1 fruit fly cellular context compared by ENCODE assay signal in the genomic region with DNA sequence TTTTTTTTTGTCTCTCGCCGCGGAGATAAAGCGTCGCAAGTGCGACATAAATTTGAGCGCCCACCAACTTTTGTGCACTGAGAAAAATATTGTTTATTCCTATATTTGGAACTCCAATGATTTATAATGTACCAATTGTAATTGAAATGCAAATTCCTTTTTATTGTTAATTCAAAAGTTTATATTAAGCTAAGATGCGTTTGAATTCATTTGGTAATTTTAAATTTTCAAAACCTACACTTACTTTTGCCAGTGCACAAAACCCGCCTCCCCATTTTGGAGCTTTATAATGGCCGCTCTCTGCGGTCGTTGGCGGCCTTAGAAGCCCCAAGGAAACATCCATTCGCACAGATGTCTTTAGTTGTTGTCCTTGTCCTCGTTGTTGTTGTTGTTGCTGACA.
TF ChIP-seq lines count a peak whose summit lies in the region.

No protein-coding gene starts in this region.

TF ChIP-seq in whole organism, embryonic, 481 proteins besides CTCF, POLR2A, EP300 and RAD21 (continued from another document):
- TF ChIP-seq CG10654 (GFP tag; optimal IDR thresholded peaks at IDR 0.05; lab: Kevin White, UChicago) (no peak), CG18262 (tag; optimal IDR thresholded peaks at IDR 0.05; lab: Kevin White, UChicago) (no peak), CG30020 (tag; optimal IDR thresholded peaks at IDR 0.05; lab: Kevin White, UChicago) (no peak), cato (GFP tag; optimal IDR thresholded peaks at IDR 0.05; lab: Kevin White, UChicago; ENCODE audit: borderline replicate concordance) (no peak), en (GFP tag; optimal IDR thresholded peaks at IDR 0.05; lab: Kevin White, UChicago) (no peak), dati (GFP tag; IDR thresholded peaks at IDR 0.05; lab: Robert Waterston, UW) (no peak), Dref (GFP tag; IDR thresholded peaks at IDR 0.05; lab: Robert Waterston, UW) (no peak), cwo (GFP tag; optimal IDR thresholded peaks at IDR 0.05; lab: Kevin White, UChicago) (peak; percentile 11), CG12659 (GFP tag; optimal IDR thresholded peaks at IDR 0.05; lab: Kevin White, UChicago) (no peak), Dip3 (GFP tag; optimal IDR thresholded peaks at IDR 0.05; lab: Kevin White, UChicago) (no peak), Hsf (GFP tag; optimal IDR thresholded peaks at IDR 0.05; lab: Kevin White, UChicago) (peak; percentile 6), Kr (GFP tag; optimal IDR thresholded peaks at IDR 0.05; lab: Kevin White, UChicago) (no peak), sna (GFP tag; IDR thresholded peaks at IDR 0.05; lab: Robert Waterston, UW; ENCODE audit: partially characterized antibody) (no peak), CG3065 (GFP tag; optimal IDR thresholded peaks at IDR 0.05; lab: Kevin White, UChicago) (no peak), CG32767 (GFP tag; IDR thresholded peaks at IDR 0.05; lab: Robert Waterston, UW) (no peak), klu (GFP tag; IDR thresholded peaks at IDR 0.05; lab: Robert Waterston, UW) (no peak), CG33213 (GFP tag; optimal IDR thresholded peaks at IDR 0.05; lab: Kevin White, UChicago) (no peak), Oaz (GFP tag; IDR thresholded peaks at IDR 0.05; lab: Robert Waterston, UW) (no peak), Atf3 (GFP tag; optimal IDR thresholded peaks at IDR 0.05; lab: Kevin White, UChicago) (no peak), Hr78 (GFP tag; optimal IDR thresholded peaks at IDR 0.05; lab: Kevin White, UChicago) (no peak), CG5245 (GFP tag; optimal IDR thresholded peaks at IDR 0.05; lab: Kevin White, UChicago) (no peak), CG16863 (GFP tag; optimal IDR thresholded peaks at IDR 0.05; lab: Kevin White, UChicago) (no peak), nmo (GFP tag; optimal IDR thresholded peaks at IDR 0.05; lab: Kevin White, UChicago) (peak; percentile 30), row (GFP tag; IDR thresholded peaks at IDR 0.05; lab: Robert Waterston, UW) (peak; percentile 56), CG4424 (GFP tag; optimal IDR thresholded peaks at IDR 0.05; lab: Kevin White, UChicago) (no peak), CG17802 (tag; optimal IDR thresholded peaks at IDR 0.05; lab: Kevin White, UChicago) (no peak), CG6854 (GFP tag; optimal IDR thresholded peaks at IDR 0.05; lab: Kevin White, UChicago) (peak; percentile 5), Bteb2 (GFP tag; optimal IDR thresholded peaks at IDR 0.05; lab: Kevin White, UChicago) (peak; percentile 40), CG1529 (GFP tag; optimal IDR thresholded peaks at IDR 0.05; lab: Kevin White, UChicago) (no peak), CG17385 (GFP tag; optimal IDR thresholded peaks at IDR 0.05; lab: Kevin White, UChicago) (peak; percentile 24), CG2120 (GFP tag; optimal IDR thresholded peaks at IDR 0.05; lab: Kevin White, UChicago) (peak; percentile 54), CG15269 (tag; optimal IDR thresholded peaks at IDR 0.05; lab: Kevin White, UChicago) (peak; percentile 44), CG3281 (GFP tag; optimal IDR thresholded peaks at IDR 0.05; lab: Kevin White, UChicago) (peak; percentile 9), usp (GFP tag; optimal IDR thresholded peaks at IDR 0.05; lab: Kevin White, UChicago) (no peak), z (GFP tag; IDR thresholded peaks at IDR 0.05; lab: Robert Waterston, UW) (no peak), CG10147 (GFP tag; optimal IDR thresholded peaks at IDR 0.05; lab: Kevin White, UChicago) (peak; percentile 35), Fer1 (GFP tag; optimal IDR thresholded peaks at IDR 0.05; lab: Kevin White, UChicago) (peak; percentile 54), CG15601 (tag; optimal IDR thresholded peaks at IDR 0.05; lab: Kevin White, UChicago) (no peak), chinmo (GFP tag; IDR thresholded peaks at IDR 0.05; lab: Robert Waterston, UW; ENCODE audit: partially characterized antibody) (no peak), CG9932 (GFP tag; IDR thresholded peaks at IDR 0.05; lab: Robert Waterston, UW) (0 out of 2 replicates have a peak, but pooled peaks have one; percentile 25), ftz-f1 (GFP tag; optimal IDR thresholded peaks at IDR 0.05; lab: Kevin White, UChicago) (no peak), Stat92E (GFP tag; optimal IDR thresholded peaks at IDR 0.05; lab: Kevin White, UChicago) (no peak), MTF-1 (GFP tag; optimal IDR thresholded peaks at IDR 0.05; lab: Kevin White, UChicago; ENCODE audit: borderline replicate concordance) (no peak), H2.0 (GFP tag; IDR thresholded peaks at IDR 0.05; lab: Robert Waterston, UW) (peak; percentile 20; the same call in 1 of the 2 replicates), CG7987 (GFP tag; optimal IDR thresholded peaks at IDR 0.05; lab: Kevin White, UChicago) (no peak), Mrtf (GFP tag; IDR thresholded peaks at IDR 0.05; lab: Robert Waterston, UW) (peak; percentile 22; the same call in 1 of the 3 replicates), chm (GFP tag; IDR thresholded peaks at IDR 0.05; lab: Robert Waterston, UW) (no peak), CG8765 (GFP tag; IDR thresholded peaks at IDR 0.05; lab: Robert Waterston, UW) (no peak), dysf (GFP tag; IDR thresholded peaks at IDR 0.05; lab: Robert Waterston, UW) (0 out of 3 replicates have a peak, but pooled peaks have one; percentile 23), ind (GFP tag; optimal IDR thresholded peaks at IDR 0.05; lab: Kevin White, UChicago) (peak; percentile 13), ttk (GFP tag; IDR thresholded peaks at IDR 0.05; lab: Robert Waterston, UW) (peak; percentile 28; the same call in 1 of the 2 replicates), Atf6 (GFP tag; IDR thresholded peaks at IDR 0.05; lab: Robert Waterston, UW) (peak; percentile 28; the same call in 1 of the 2 replicates)
